Worm (Caenorhabditis elegans) whole organism, L3 larva: ENCODE results near the gene F36H9.5.

Experiments used
- ZK546.5 ChIP-seq: sonication (generic microtip); optimal IDR thresholded peaks from 2 replicates; lab custom pipeline; 2017; ENCODE audit warnings: missing biosample characterization, missing genetic modification characterization
- aly-2 ChIP-seq: fragments of 150-350 bp; optimal IDR thresholded peaks from 2 replicates; lab custom pipeline; 2014; ENCODE audit warnings: missing biosample characterization, missing genetic modification characterization
- ama-1 ChIP-seq: fragments of 150-350 bp; optimal IDR thresholded peaks from 2 replicates; lab custom pipeline; 2018
- ceh-16 ChIP-seq: sonication (generic microtip); optimal IDR thresholded peaks from 2 replicates; lab custom pipeline; 2017; ENCODE audit warnings: missing biosample characterization, missing genetic modification characterization
- ceh-28 ChIP-seq: fragments of 150-350 bp; optimal IDR thresholded peaks from 2 replicates; lab custom pipeline; 2014; ENCODE audit warnings: missing biosample characterization, missing genetic modification reagents, missing genetic modification characterization
- ceh-82 ChIP-seq: fragments of 150-350 bp; optimal IDR thresholded peaks from 2 replicates; lab custom pipeline; 2014; ENCODE audit warnings: missing biosample characterization, missing genetic modification characterization
- ceh-9 ChIP-seq: sonication (generic microtip); optimal IDR thresholded peaks from 2 replicates; lab custom pipeline; 2018; ENCODE audit warnings: missing biosample characterization, missing genetic modification characterization
- egl-27 ChIP-seq: sonication (generic microtip); optimal IDR thresholded peaks from 4 replicates; lab custom pipeline; 2017; ENCODE audit warnings: missing biosample characterization, missing genetic modification reagents, missing genetic modification characterization
- egl-5 ChIP-seq: fragments of 150-350 bp; optimal IDR thresholded peaks from 2 replicates; lab custom pipeline; 2017; ENCODE audit warnings: missing biosample characterization, missing genetic modification reagents, missing genetic modification characterization, inconsistent platforms
- elt-1 ChIP-seq: fragments of 150-350 bp; optimal IDR thresholded peaks from 2 replicates; lab custom pipeline; 2014; ENCODE audit warnings: missing biosample characterization, missing genetic modification characterization
- elt-2 ChIP-seq: sonication (generic microtip); optimal IDR thresholded peaks from 2 replicates; lab custom pipeline; 2016; ENCODE audit warnings: missing genetic modification reagents, mild to moderate bottlenecking, missing genetic modification characterization, missing compliant biosample characterization
- elt-3 ChIP-seq, 3 experiments: fragments of 150-350 bp in 1 of 3; sonication (generic microtip) in 2 of 3; optimal IDR thresholded peaks; 2 replicates in 2 of 3; 4 replicates in 1 of 3; lab custom pipeline; 2014 to 2017; ENCODE audit warnings: missing biosample characterization in 3 of 3, missing genetic modification characterization in 3 of 3
- fkh-10 ChIP-seq: sonication (generic microtip); optimal IDR thresholded peaks from 2 replicates; lab custom pipeline; 2017; ENCODE audit warnings: missing biosample characterization, missing genetic modification reagents, missing genetic modification characterization
- fkh-2 ChIP-seq: fragments of 150-350 bp; optimal IDR thresholded peaks from 2 replicates; lab custom pipeline; 2014; ENCODE audit warnings: missing biosample characterization, missing genetic modification reagents, missing genetic modification characterization
- fos-1 ChIP-seq: fragments of 150-350 bp; optimal IDR thresholded peaks from 2 replicates; lab custom pipeline; 2014; ENCODE audit warnings: missing biosample characterization, missing genetic modification characterization
- lin-15B ChIP-seq: fragments of 150-350 bp; optimal IDR thresholded peaks from 2 replicates; lab custom pipeline; 2014; ENCODE audit warnings: missing biosample characterization, missing genetic modification characterization
- lin-39 ChIP-seq: fragments of 150-350 bp; optimal IDR thresholded peaks from 2 replicates; lab custom pipeline; 2018; ENCODE audit warnings: missing biosample characterization, missing genetic modification reagents, missing genetic modification characterization
- nhr-11 ChIP-seq: fragments of 150-350 bp; optimal IDR thresholded peaks from 2 replicates; lab custom pipeline; 2014; ENCODE audit warnings: missing biosample characterization, missing genetic modification characterization
- nhr-12 ChIP-seq: fragments of 150-350 bp; optimal IDR thresholded peaks from 2 replicates; lab custom pipeline; 2014; ENCODE audit warnings: missing biosample characterization, missing genetic modification characterization
- nhr-237 ChIP-seq: fragments of 150-350 bp; optimal IDR thresholded peaks from 2 replicates; lab custom pipeline; 2014; ENCODE audit warnings: missing biosample characterization, missing genetic modification characterization
- nhr-25 ChIP-seq: sonication (generic microtip); optimal IDR thresholded peaks from 2 replicates; lab custom pipeline; 2017; ENCODE audit warnings: missing biosample characterization, missing genetic modification characterization
- nhr-28 ChIP-seq: fragments of 150-350 bp; optimal IDR thresholded peaks from 2 replicates; lab custom pipeline; 2014; ENCODE audit warnings: missing biosample characterization, missing genetic modification characterization
- nhr-43 ChIP-seq: sonication (generic microtip); optimal IDR thresholded peaks from 2 replicates; lab custom pipeline; 2016; ENCODE audit warnings: mild to moderate bottlenecking, missing genetic modification characterization, missing compliant biosample characterization; ENCODE audit not compliant: poor library complexity, severe bottlenecking
- nhr-76 ChIP-seq: fragments of 150-350 bp; sonication (generic microtip); optimal IDR thresholded peaks from 5 replicates; lab custom pipeline; 2014; ENCODE audit warnings: missing biosample characterization, missing genetic modification characterization
- nhr-77 ChIP-seq: fragments of 150-350 bp; optimal IDR thresholded peaks from 2 replicates; lab custom pipeline; 2014; ENCODE audit warnings: missing biosample characterization, missing genetic modification characterization
- pqm-1 ChIP-seq: fragments of 150-350 bp; optimal IDR thresholded peaks from 2 replicates; lab custom pipeline; 2017; ENCODE audit warnings: missing biosample characterization, missing genetic modification characterization, inconsistent platforms
- sea-2 ChIP-seq: fragments of 150-350 bp; sonication (generic microtip); optimal IDR thresholded peaks from 4 replicates; lab custom pipeline; 2014; ENCODE audit warnings: missing biosample characterization, missing genetic modification reagents, missing genetic modification characterization
- skn-1 ChIP-seq: fragments of 150-350 bp; optimal IDR thresholded peaks from 2 replicates; lab custom pipeline; 2014; ENCODE audit warnings: missing biosample characterization, missing genetic modification characterization
- snpc-4 ChIP-seq: fragments of 150-350 bp; optimal IDR thresholded peaks from 2 replicates; lab custom pipeline; 2014; ENCODE audit warnings: missing biosample characterization, missing genetic modification characterization
- tbx-2 ChIP-seq: sonication (generic microtip); optimal IDR thresholded peaks from 2 replicates; lab custom pipeline; 2016; ENCODE audit warnings: mild to moderate bottlenecking, missing genetic modification characterization, missing compliant biosample characterization
- unc-39 ChIP-seq: sonication (generic microtip); optimal IDR thresholded peaks from 4 replicates; lab custom pipeline; 2017; ENCODE audit warnings: missing biosample characterization, missing genetic modification characterization
- unc-62 ChIP-seq: fragments of 150-350 bp; sonication (generic microtip); optimal IDR thresholded peaks from 4 replicates; lab custom pipeline; 2014; ENCODE audit warnings: missing biosample characterization, missing genetic modification reagents, missing genetic modification characterization

F36H9.5 gene

ce11 chrV:1756099-1756498, 25.7 kb downstream of the F36H9.5 start:
- TF ChIP-seq lin-39 (no peak), ceh-82 (tag; lab: Kevin White, UChicago) (no peak), egl-27 (tag; lab: Kevin White, UChicago) (no peak), egl-5 (tag; lab: Kevin White, UChicago) (no peak), unc-39 (tag; lab: Kevin White, UChicago) (no peak), ceh-28 (no peak), tbx-2 (tag; lab: Kevin White, UChicago) (no peak), pqm-1 (tag; lab: Kevin White, UChicago) (peak; percentile 7), elt-2 (peak; percentile 64), skn-1 (tag; lab: Kevin White, UChicago) (no peak), nhr-11 (tag; lab: Kevin White, UChicago) (no peak), nhr-237 (tag; lab: Kevin White, UChicago) (no peak)

ce11 chrV:1755589-1755988, 26.2 kb downstream of the F36H9.5 start, which contains the start of gene ZK697.14:
ZK697.14 (minus strand) TSS chrV:1755689.
- no peak for TF ChIP-seq aly-2 (tag; lab: Kevin White, UChicago)
- no peak for TF ChIP-seq lin-39
- TF ChIP-seq unc-62 (GFP tag; lab: Kevin White, UChicago), result no peak

ce11 chrV:1752496-1752895, 29.3 kb downstream of the F36H9.5 start, which contains the start of gene ZK697.1:
ZK697.1 (plus strand) TSS chrV:1752796.
- TF ChIP-seq ama-1 (lab: Kevin White, UChicago) (no peak), elt-3 (tag; optimal IDR thresholded peaks at IDR 0.05; lab: Kevin White, UChicago) (no peak), nhr-43 (tag; lab: Kevin White, UChicago) (no peak), ceh-9 (tag; lab: Kevin White, UChicago) (no peak), lin-15B (tag; lab: Kevin White, UChicago) (no peak), nhr-76 (tag; lab: Kevin White, UChicago) (no peak), fos-1 (no peak), elt-2 (no peak), ceh-16 (tag; lab: Kevin White, UChicago) (no peak), egl-27 (tag; lab: Kevin White, UChicago) (no peak)

ce11 chrV:1751449-1751848, 30.4 kb downstream of the F36H9.5 start, which contains the start of gene srh-199:
srh-199 (minus strand) TSS chrV:1751549.
- TF ChIP-seq ceh-9 (tag; lab: Kevin White, UChicago) (no peak), nhr-237 (tag; lab: Kevin White, UChicago) (no peak), nhr-25 (no peak), fkh-2 (tag; lab: Kevin White, UChicago) (no peak), fkh-10 (no peak), ZK546.5 (tag; lab: Kevin White, UChicago) (no peak), nhr-28 (tag; lab: Kevin White, UChicago) (no peak), tbx-2 (tag; lab: Kevin White, UChicago) (no peak), skn-1 (tag; lab: Kevin White, UChicago) (no peak), lin-39 (no peak), nhr-12 (tag; lab: Kevin White, UChicago) (no peak), nhr-76 (tag; lab: Kevin White, UChicago) (no peak), ceh-82 (tag; lab: Kevin White, UChicago) (no peak), elt-1 (no peak), elt-2 (no peak), aly-2 (tag; lab: Kevin White, UChicago) (no peak), nhr-77 (tag; lab: Kevin White, UChicago) (no peak), sea-2 (no peak), snpc-4 (no peak)

- TF ChIP-seq egl-5 (tag; lab: Kevin White, UChicago) (no peak), fkh-2 (tag; lab: Kevin White, UChicago) (no peak), nhr-28 (tag; lab: Kevin White, UChicago) (no peak), nhr-43 (tag; lab: Kevin White, UChicago) (no peak), ZK546.5 (tag; lab: Kevin White, UChicago) (no peak), nhr-76 (tag; lab: Kevin White, UChicago) (no peak)
Measured at ce11 chrV:1749053-1749452, 32.8 kb downstream of the F36H9.5 start, which contains the start of gene ZK697.8. ZK697.8 (minus strand) TSS chrV:1749153.
